Worm (Caenorhabditis elegans) whole organism, L1 larva: Measurements from ENCODE around the gene klf-3.

Experiments used
- C16A3.4 ChIP-seq: fragments of 150-350 bp; optimal IDR thresholded peaks from 2 replicates; lab custom pipeline; 2014; ENCODE audit warnings: missing biosample characterization, missing genetic modification characterization
- F16B12.6 ChIP-seq: fragments of 150-350 bp; optimal IDR thresholded peaks from 2 replicates; lab custom pipeline; 2014; ENCODE audit warnings: missing biosample characterization, missing genetic modification characterization
- ceh-90 ChIP-seq: sonication (generic microtip); optimal IDR thresholded peaks from 2 replicates; lab custom pipeline; 2016; ENCODE audit warnings: missing genetic modification characterization, missing compliant biosample characterization
- efl-1 ChIP-seq, 4 experiments: fragments of 150-350 bp; optimal IDR thresholded peaks in 3 of 4; peaks in 1 of 4; 1 replicate in 1 of 4; 2 replicates in 3 of 4; lab custom pipeline; 2014; ENCODE audit warnings: missing biosample characterization in 2 of 4, missing genetic modification characterization in 2 of 4, missing genetic modification reagents in 2 of 4
- elt-3 ChIP-seq, 6 experiments: fragments of 150-350 bp in 1 of 6; sonication (generic microtip); optimal IDR thresholded peaks; 2 replicates each; lab custom pipeline; 2017 to 2018; ENCODE audit warnings: missing biosample characterization in 6 of 6, missing genetic modification characterization in 6 of 6, inconsistent platforms in 1 of 6
- ets-5 ChIP-seq: fragments of 200-800 bp; sonication (Bioruptor generic); IDR thresholded peaks from 2 replicates; pipeline ENCODE4 v1.3.6; 2022; ENCODE audit warnings: missing genetic modification characterization, missing compliant biosample characterization
- fkh-4 ChIP-seq: sonication (generic microtip); optimal IDR thresholded peaks from 2 replicates; lab custom pipeline; 2016; ENCODE audit warnings: missing compliant biosample characterization, missing genetic modification characterization, borderline replicate concordance
- isw-1 ChIP-seq: fragments of 200-800 bp; sonication (Bioruptor generic); IDR thresholded peaks from 2 replicates; pipeline ENCODE4 v1.3.6; 2022; ENCODE audit warnings: missing genetic modification characterization, missing compliant biosample characterization
- lin-15B ChIP-seq: fragments of 150-350 bp; sonication (generic microtip); optimal IDR thresholded peaks from 3 replicates; lab custom pipeline; 2014; ENCODE audit warnings: missing biosample characterization, missing genetic modification characterization
- lin-35 ChIP-seq, 2 experiments: fragments of 150-350 bp; optimal IDR thresholded peaks; 2 replicates each; lab custom pipeline; 2014; ENCODE audit warnings: missing biosample characterization in 2 of 2, missing genetic modification characterization in 2 of 2, missing genetic modification reagents in 2 of 2
- lsy-2 ChIP-seq, 2 experiments: fragments of 150-350 bp; optimal IDR thresholded peaks; 2 replicates each; lab custom pipeline; 2014; ENCODE audit warnings: missing biosample characterization in 2 of 2, missing genetic modification characterization in 2 of 2
- nhr-11 ChIP-seq: fragments of 150-350 bp; optimal IDR thresholded peaks from 2 replicates; lab custom pipeline; 2014; ENCODE audit warnings: missing biosample characterization, missing genetic modification characterization
- nhr-28 ChIP-seq: fragments of 150-350 bp; optimal IDR thresholded peaks from 2 replicates; lab custom pipeline; 2014; ENCODE audit warnings: missing biosample characterization, missing genetic modification characterization
- nhr-76 ChIP-seq: sonication (generic microtip); optimal IDR thresholded peaks from 2 replicates; lab custom pipeline; 2017; ENCODE audit warnings: missing biosample characterization, missing genetic modification characterization
- nhr-77 ChIP-seq: fragments of 150-350 bp; optimal IDR thresholded peaks from 2 replicates; lab custom pipeline; 2014; ENCODE audit warnings: missing biosample characterization, missing genetic modification characterization
- tbx-2 ChIP-seq: sonication (generic microtip); optimal IDR thresholded peaks from 2 replicates; lab custom pipeline; 2016; ENCODE audit warnings: missing genetic modification characterization, missing compliant biosample characterization
- unc-86 ChIP-seq: sonication (generic microtip); optimal IDR thresholded peaks from 2 replicates; lab custom pipeline; 2016; ENCODE audit warnings: missing genetic modification characterization, missing compliant biosample characterization
- unc-98 ChIP-seq: fragments of 200-800 bp; sonication (Bioruptor generic); IDR thresholded peaks from 2 replicates; pipeline ENCODE4 v1.3.6; 2022; ENCODE audit warnings: missing genetic modification characterization, missing compliant biosample characterization

The klf-3 gene

DNA sequence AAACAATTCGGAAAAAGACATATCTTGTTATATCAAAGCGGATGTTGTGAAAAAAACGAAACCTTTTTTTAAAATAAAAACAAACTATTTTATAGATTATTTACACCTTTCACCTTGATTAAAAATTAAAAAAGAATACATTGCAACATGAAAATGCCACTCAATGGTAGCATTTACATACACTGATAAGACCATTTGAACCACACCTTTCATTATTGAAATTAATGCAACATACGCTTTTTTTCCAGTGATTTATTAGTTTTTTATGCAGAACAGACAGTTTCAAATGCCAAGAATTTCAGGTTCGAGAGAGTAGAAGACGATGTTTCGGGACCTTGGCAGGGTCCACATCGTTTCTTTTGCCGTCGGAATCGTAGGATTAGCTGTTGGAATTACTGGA, 49.9 kb downstream of the klf-3 start, which contains the start of gene T19D12.1:
Gene T19D12.1 (plus strand): TSS at position 301 of the 400 bp plus-strand sequence.
- TF ChIP-seq ets-5 (GFP tag; lab: Robert Waterston, UW): no peak
- TF ChIP-seq elt-3 (tag; optimal IDR thresholded peaks at IDR 0.05; lab: Kevin White, UChicago): no peak
- no peak for TF ChIP-seq tbx-2 (tag; lab: Kevin White, UChicago)
- no peak for TF ChIP-seq F16B12.6 (tag; lab: Kevin White, UChicago)
- TF ChIP-seq nhr-76 (tag; lab: Kevin White, UChicago): no peak

DNA sequence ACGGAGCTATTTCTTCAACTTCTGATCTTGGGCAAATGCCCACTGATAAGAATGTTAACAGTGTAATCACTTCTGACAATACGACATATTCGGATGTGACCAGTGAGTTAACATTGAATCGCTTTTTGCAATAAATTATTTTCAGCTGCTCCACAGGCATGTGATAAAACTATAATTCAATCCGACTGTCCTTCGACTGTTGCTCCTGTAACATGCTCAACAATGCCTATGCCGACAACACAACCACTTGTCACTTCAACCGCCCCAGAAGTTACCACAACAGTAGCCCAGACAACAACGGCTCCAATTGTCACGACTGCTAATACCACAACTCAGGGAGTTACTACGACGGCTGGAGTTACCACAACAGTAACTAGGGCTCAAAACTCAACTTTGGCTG, 50.9 kb downstream of the klf-3 start:
- TF ChIP-seq C16A3.4 (no peak), unc-86 (tag; lab: Kevin White, UChicago) (no peak), efl-1 (optimal IDR thresholded peaks at IDR 0.05; lab: Kevin White, UChicago) (no peak), efl-1 (GFP tag; optimal IDR thresholded peaks at IDR 0.05 in 1 of 2; lab: Kevin White, UChicago) (peak in 1 of 2 experiments; percentile 20), unc-98 (GFP tag; lab: Robert Waterston, UW) (no peak)

DNA sequence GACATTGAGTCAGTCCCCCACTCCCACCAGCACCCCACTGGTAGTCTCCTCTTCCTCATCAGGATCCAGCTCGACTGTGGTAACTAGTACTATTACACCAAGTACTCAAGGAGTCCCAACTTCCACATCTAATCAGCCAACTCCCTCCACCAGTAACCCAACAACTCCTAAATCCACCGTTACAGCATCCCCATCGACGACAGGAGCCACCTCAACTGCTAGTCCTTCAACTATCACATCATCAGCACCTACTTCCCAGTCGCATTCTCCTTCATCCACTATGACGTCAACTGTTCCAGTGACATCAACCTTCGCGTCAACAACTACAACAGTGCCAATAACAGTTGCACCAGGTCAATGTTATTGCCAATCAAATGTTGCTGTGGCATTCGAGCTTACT, 51.8 kb downstream of the klf-3 start:
- no peak for TF ChIP-seq isw-1 (GFP tag; lab: Robert Waterston, UW)
- TF ChIP-seq lin-15B (tag; lab: Kevin White, UChicago): no peak
- TF ChIP-seq nhr-28 (tag; lab: Kevin White, UChicago): no peak
- TF ChIP-seq nhr-77 (tag; lab: Kevin White, UChicago): no peak
- TF ChIP-seq nhr-11 (tag; lab: Kevin White, UChicago): no peak
- no peak for TF ChIP-seq ceh-90 (tag; lab: Kevin White, UChicago)
- no peak for TF ChIP-seq lsy-2 (tag; optimal IDR thresholded peaks at IDR 0.05; lab: Kevin White, UChicago)
- no peak for TF ChIP-seq nhr-76 (tag; lab: Kevin White, UChicago)
- TF ChIP-seq fkh-4 (tag; lab: Kevin White, UChicago): no peak
- no peak for TF ChIP-seq lin-35 (GFP tag; optimal IDR thresholded peaks at IDR 0.05; lab: Kevin White, UChicago)
